Worm (Caenorhabditis elegans): ENCODE measurements around the gene F26F2.8.
"Not testable (repeated sequence)": the region's sequence is repeated elsewhere in the genome, so short reads cannot be mapped to it uniquely, and the experiment has no call there.

Gene F26F2.8

ce11 chrV:20561795-20562194 is 17.6 kb upstream of the F26F2.8 start, which contains the start of gene F26F2.1:
Gene F26F2.1, minus strand, starts transcription at chrV:20561895.
- TF ChIP-seq lin-35 (GFP tag; optimal IDR thresholded peaks at IDR 0.05) (no peak), Y67H2A.10 (GFP tag; conservative IDR thresholded peaks at IDR 0.05) (no peak), rcor-1 (GFP tag; IDR thresholded peaks at IDR 0.05) (no peak), tbx-9 (tag; optimal IDR thresholded peaks at IDR 0.05; ENCODE audit: borderline replicate concordance) (no peak), rec-8 (tag; optimal IDR thresholded peaks at IDR 0.05) (no peak), T07F8.4 (tag; optimal IDR thresholded peaks at IDR 0.05) (no peak), lsl-1 (GFP tag; optimal IDR thresholded peaks at IDR 0.05) (no peak), F57C9.4 (tag; optimal IDR thresholded peaks at IDR 0.05) (no peak), aptf-2 (GFP tag; conservative IDR thresholded peaks at IDR 0.05) (no peak), ztf-18 (tag; optimal IDR thresholded peaks at IDR 0.05) (no peak), ceh-58 (GFP tag; IDR thresholded peaks at IDR 0.05) (no peak), F52B5.7 (tag; optimal IDR thresholded peaks at IDR 0.05) (no peak), madf-8 (GFP tag; conservative IDR thresholded peaks at IDR 0.05) (no peak), chd-7 (tag; optimal IDR thresholded peaks at IDR 0.05) (no peak), nhr-27 (tag; optimal IDR thresholded peaks at IDR 0.05) (no peak), madf-10 (tag; optimal IDR thresholded peaks at IDR 0.05) (no peak), rpc-1 (optimal IDR thresholded peaks at IDR 0.05) (no peak), rpc-1 (tag; optimal IDR thresholded peaks at IDR 0.05) (no peak), B0261.1 (tag; optimal IDR thresholded peaks at IDR 0.05) (no peak), lin-40 (tag; optimal IDR thresholded peaks at IDR 0.05) (no peak)

DNA sequence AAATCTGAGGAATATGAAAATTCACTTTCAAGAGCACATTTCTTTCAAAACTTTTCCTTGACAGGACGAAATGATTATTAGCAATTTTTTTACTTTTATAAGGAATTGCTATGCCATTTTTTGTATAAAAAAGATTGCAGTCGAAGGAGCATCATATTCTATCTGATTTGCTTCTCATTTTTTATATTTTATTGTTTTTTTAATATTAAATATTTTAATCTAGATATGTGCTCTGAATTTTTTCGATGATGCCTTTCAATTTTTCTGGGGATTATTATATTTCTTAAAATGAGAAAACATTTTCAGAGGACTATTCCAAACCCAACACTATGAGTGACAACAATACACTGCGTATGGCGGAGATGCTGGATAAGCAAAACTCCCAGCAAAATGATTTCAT is 15.3 kb upstream of the F26F2.8 start, which contains the start of gene F26F2.13:
F26F2.13 (plus strand) TSS at position 301 of the 400 bp plus-strand sequence.
- TF ChIP-seq ztf-28 (GFP tag; IDR thresholded peaks at IDR 0.05); ceh-79 (tag; optimal IDR thresholded peaks at IDR 0.05); F22D6.2 (tag; optimal IDR thresholded peaks at IDR 0.05): not testable (repeated sequence)

ce11 chrV:20566454-20566853 is 12.9 kb upstream of the F26F2.8 start, which contains the start of gene F26F2.3:
Gene F26F2.3, minus strand, starts transcription at chrV:20566554.
- TF ChIP-seq hsf-1 (GFP tag; IDR thresholded peaks at IDR 0.05) (no peak), hlh-26 (GFP tag; conservative IDR thresholded peaks at IDR 0.05) (no peak), F57C9.4 (tag; optimal IDR thresholded peaks at IDR 0.05) (no peak), him-1 (tag; optimal IDR thresholded peaks at IDR 0.05) (no peak), C06A6.2 (GFP tag; conservative IDR thresholded peaks at IDR 0.05) (no peak), lag-1 (GFP tag; IDR thresholded peaks at IDR 0.05) (no peak), dpff-1 (tag; optimal IDR thresholded peaks at IDR 0.05) (no peak), C17E4.6 (GFP tag; IDR thresholded peaks at IDR 0.05) (no peak), nhr-179 (tag; optimal IDR thresholded peaks at IDR 0.05) (no peak), fkh-3 (tag; optimal IDR thresholded peaks at IDR 0.05) (no peak), B0019.2 (GFP tag; conservative IDR thresholded peaks at IDR 0.05) (no peak), ztf-22 (GFP tag; optimal IDR thresholded peaks at IDR 0.05) (no peak), egl-18 (GFP tag; IDR thresholded peaks at IDR 0.05) (no peak), pbrm-1 (GFP tag; IDR thresholded peaks at IDR 0.05) (no peak), cebp-1 (GFP tag; IDR thresholded peaks at IDR 0.05) (no peak), cebp-1 (tag; optimal IDR thresholded peaks at IDR 0.05) (no peak), cebp-2 (GFP tag; IDR thresholded peaks at IDR 0.05) (no peak), attf-6 (GFP tag; IDR thresholded peaks at IDR 0.05) (no peak), aptf-2 (GFP tag; conservative IDR thresholded peaks at IDR 0.05) (no peak), madf-6 (GFP tag; IDR thresholded peaks at IDR 0.05) (no peak)
